Worm (Caenorhabditis elegans): ENCODE data around the gene F40F8.1.

DNA sequence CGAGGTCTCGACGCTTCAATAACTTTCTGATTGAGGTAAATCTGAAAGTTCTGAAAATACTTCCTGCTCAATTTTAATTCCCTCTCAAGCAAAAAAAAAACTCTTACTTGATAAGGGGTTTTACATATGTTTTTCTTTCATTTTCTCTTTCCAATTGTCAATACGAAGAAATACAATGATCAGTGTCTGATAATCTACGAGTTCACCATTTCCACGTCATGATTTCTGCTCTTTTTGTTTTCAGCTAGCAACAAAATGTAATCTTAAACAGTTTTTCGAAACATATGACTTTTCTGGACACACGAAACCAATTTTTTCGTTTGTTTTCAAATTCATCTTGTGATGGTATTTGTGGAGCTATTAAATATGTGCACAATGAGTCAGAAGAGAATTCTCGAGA is 28.7 kb downstream of the F40F8.1 start:
- TF ChIP-seq him-1 (tag; optimal IDR thresholded peaks at IDR 0.05) (no peak), dao-5 (tag; optimal IDR thresholded peaks at IDR 0.05) (no peak)

All from whole organism, L4/young adult.